Fruit fly (Drosophila melanogaster) whole organism, embryonic: Measurements from ENCODE around the gene CG11975.

ENCODE experiments used
- Atf6 ChIP-seq: fragments of 200-800 bp; sonication (Bioruptor generic); IDR thresholded peaks from 2 replicates; pipeline ENCODE4 v1.3.6; 2022; ENCODE audit warnings: missing biosample characterization, missing genetic modification characterization
- B-H1 ChIP-seq: fragments of 200-800 bp; sonication (Bioruptor generic); IDR thresholded peaks from 3 replicates; pipeline ENCODE4 v1.3.6; 2022; ENCODE audit warnings: missing biosample characterization, missing genetic modification characterization
- CG10267 ChIP-seq: fragments of 200-800 bp; sonication (Bioruptor generic); optimal IDR thresholded peaks from 2 replicates; lab custom pipeline; 2018; ENCODE audit warnings: missing biosample characterization, mild to moderate bottlenecking, missing genetic modification characterization, moderate library complexity
- CG12155 ChIP-seq: fragments of 200-800 bp; sonication (Bioruptor generic); optimal IDR thresholded peaks from 3 replicates; lab custom pipeline; 2016; ENCODE audit warnings: missing biosample characterization, missing genetic modification characterization
- CG12236 ChIP-seq: fragments of 200-800 bp; sonication (Bioruptor generic); optimal IDR thresholded peaks from 2 replicates; lab custom pipeline; 2016; ENCODE audit warnings: missing biosample characterization, missing genetic modification characterization
- CG18764 ChIP-seq: fragments of 200-800 bp; sonication (Bioruptor generic); optimal IDR thresholded peaks from 3 replicates; lab custom pipeline; 2016; ENCODE audit warnings: missing biosample characterization, missing genetic modification characterization
- CG2875 ChIP-seq: fragments of 200-800 bp; sonication (Bioruptor generic); optimal IDR thresholded peaks from 2 replicates; lab custom pipeline; 2017; ENCODE audit warnings: missing biosample characterization, mild to moderate bottlenecking, missing genetic modification characterization, missing genetic modification reagents
- CG31441 ChIP-seq: fragments of 200-800 bp; sonication (Bioruptor generic); IDR thresholded peaks from 2 replicates; pipeline ENCODE4 v1.3.6; 2022; ENCODE audit warnings: missing biosample characterization, missing genetic modification characterization
- CG32532 ChIP-seq: fragments of 200-800 bp; sonication (Bioruptor generic); IDR thresholded peaks from 2 replicates; pipeline ENCODE4 v1.3.6; 2022; ENCODE audit warnings: missing biosample characterization, missing genetic modification characterization
- CG3995 ChIP-seq: fragments of 200-800 bp; sonication (Bioruptor generic); optimal IDR thresholded peaks from 3 replicates; lab custom pipeline; 2016; ENCODE audit warnings: missing biosample characterization, missing genetic modification characterization
- CG4730 ChIP-seq: fragments of 200-800 bp; sonication (Bioruptor generic); IDR thresholded peaks from 2 replicates; pipeline ENCODE4 v1.3.6; 2022; ENCODE audit warnings: missing biosample characterization, missing genetic modification characterization
- CG6272 ChIP-seq: fragments of 200-800 bp; sonication (Bioruptor generic); IDR thresholded peaks from 2 replicates; pipeline ENCODE4 v1.3.6; 2022; ENCODE audit warnings: missing biosample characterization, missing genetic modification characterization
- CG6813 ChIP-seq: fragments of 200-800 bp; sonication (Bioruptor generic); optimal IDR thresholded peaks from 2 replicates; lab custom pipeline; 2017; ENCODE audit warnings: missing biosample characterization, missing genetic modification characterization, mild to moderate bottlenecking, moderate library complexity, missing genetic modification reagents
- CG7556 ChIP-seq: fragments of 200-800 bp; sonication (Bioruptor generic); optimal IDR thresholded peaks from 2 replicates; lab custom pipeline; 2017; ENCODE audit warnings: missing biosample characterization, mild to moderate bottlenecking, missing genetic modification characterization
- CG9797 ChIP-seq: fragments of 200-800 bp; sonication (Bioruptor generic); optimal IDR thresholded peaks from 3 replicates; lab custom pipeline; 2018; ENCODE audit warnings: missing biosample characterization, mild to moderate bottlenecking, missing genetic modification characterization
- CHES-1-like ChIP-seq: fragments of 200-800 bp; sonication (Bioruptor generic); optimal IDR thresholded peaks from 2 replicates; lab custom pipeline; 2016; ENCODE audit warnings: missing biosample characterization, missing genetic modification characterization
- CkIIα-i1 ChIP-seq: fragments of 200-800 bp; sonication (Bioruptor generic); IDR thresholded peaks from 2 replicates; pipeline ENCODE4 v1.3.6; 2022; ENCODE audit warnings: missing biosample characterization, missing genetic modification characterization
- Fer2 ChIP-seq: fragments of 200-800 bp; sonication (Bioruptor generic); optimal IDR thresholded peaks from 2 replicates; lab custom pipeline; 2018; ENCODE audit warnings: missing biosample characterization, mild to moderate bottlenecking, missing genetic modification characterization, moderate library complexity
- Hey ChIP-seq: fragments of 200-800 bp; sonication (Bioruptor generic); optimal IDR thresholded peaks from 3 replicates; lab custom pipeline; 2018; ENCODE audit warnings: missing biosample characterization, mild to moderate bottlenecking, missing genetic modification characterization
- Lim3 ChIP-seq: fragments of 200-800 bp; sonication (Bioruptor generic); IDR thresholded peaks from 2 replicates; pipeline ENCODE4 v1.3.6; 2022; ENCODE audit warnings: missing biosample characterization, missing genetic modification characterization
- NFAT ChIP-seq: fragments of 200-800 bp; sonication (Bioruptor generic); IDR thresholded peaks from 2 replicates; pipeline ENCODE4 v1.3.6; 2022; ENCODE audit warnings: missing biosample characterization, missing genetic modification characterization
- Sox100B ChIP-seq: fragments of 200-800 bp; sonication (Bioruptor generic); optimal IDR thresholded peaks from 3 replicates; lab custom pipeline; 2018; ENCODE audit warnings: missing biosample characterization, mild to moderate bottlenecking, missing genetic modification characterization
- Vsx1 ChIP-seq: fragments of 200-800 bp; sonication (Bioruptor generic); optimal IDR thresholded peaks from 2 replicates; lab custom pipeline; 2017; ENCODE audit warnings: missing biosample characterization, mild to moderate bottlenecking, missing genetic modification characterization, missing genetic modification reagents
- bcd ChIP-seq: fragments of 200-800 bp; sonication (Bioruptor generic); optimal IDR thresholded peaks from 2 replicates; lab custom pipeline; 2017; ENCODE audit warnings: missing biosample characterization, mild to moderate bottlenecking, missing genetic modification characterization
- chinmo ChIP-seq: fragments of 200-800 bp; sonication (Bioruptor generic); IDR thresholded peaks from 4 replicates; pipeline ENCODE4 v1.3.6; 2022; ENCODE audit warnings: missing biosample characterization, missing genetic modification characterization; ENCODE audit not compliant: partially characterized antibody
- ci ChIP-seq: fragments of 200-800 bp; sonication (Bioruptor generic); IDR thresholded peaks from 3 replicates; pipeline ENCODE4 v1.3.6; 2022; ENCODE audit warnings: missing biosample characterization, missing genetic modification characterization
- corto ChIP-seq: fragments of 200-800 bp; sonication (Bioruptor generic); optimal IDR thresholded peaks from 2 replicates; lab custom pipeline; 2016; ENCODE audit warnings: missing biosample characterization, mild to moderate bottlenecking, missing genetic modification characterization, moderate library complexity
- danr ChIP-seq: fragments of 200-800 bp; sonication (Bioruptor generic); IDR thresholded peaks from 2 replicates; pipeline ENCODE4 v1.3.6; 2022; ENCODE audit warnings: missing biosample characterization, missing genetic modification characterization
- ems ChIP-seq: fragments of 200-800 bp; sonication (Bioruptor generic); optimal IDR thresholded peaks from 3 replicates; lab custom pipeline; 2016; ENCODE audit warnings: missing biosample characterization, missing genetic modification characterization
- eve ChIP-seq, 2 experiments: fragments of >200 bp; optimal IDR thresholded peaks; 2 replicates each; lab custom pipeline; 2017; ENCODE audit warnings: missing biosample characterization in 2 of 2, missing genetic modification characterization in 2 of 2
- exex ChIP-seq: fragments of 200-800 bp; sonication (Bioruptor generic); optimal IDR thresholded peaks from 4 replicates; lab custom pipeline; 2018; ENCODE audit warnings: missing biosample characterization, mild to moderate bottlenecking, missing genetic modification characterization, moderate library complexity
- grau ChIP-seq: fragments of 200-800 bp; optimal IDR thresholded peaks from 3 replicates; lab custom pipeline; 2019; ENCODE audit warnings: missing biosample characterization, mild to moderate bottlenecking, missing genetic modification characterization, moderate library complexity
- grn ChIP-seq: fragments of 200-800 bp; sonication (Bioruptor generic); optimal IDR thresholded peaks from 3 replicates; lab custom pipeline; 2017; ENCODE audit warnings: missing biosample characterization, missing genetic modification characterization
- hb ChIP-seq: fragments of 200-800 bp; sonication (Bioruptor generic); IDR thresholded peaks from 3 replicates; pipeline ENCODE4 v1.3.6; 2022; ENCODE audit warnings: missing biosample characterization, missing genetic modification characterization; ENCODE audit not compliant: partially characterized antibody
- kay ChIP-seq: fragments of 200-800 bp; sonication (Bioruptor generic); optimal IDR thresholded peaks from 2 replicates; lab custom pipeline; 2016; ENCODE audit warnings: missing biosample characterization, missing genetic modification characterization
- ken ChIP-seq: fragments of 200-800 bp; sonication (Bioruptor generic); IDR thresholded peaks from 3 replicates; pipeline ENCODE4 v1.3.6; 2022; ENCODE audit warnings: missing biosample characterization, missing genetic modification characterization
- nau ChIP-seq: fragments of 200-800 bp; sonication (Bioruptor generic); optimal IDR thresholded peaks from 3 replicates; lab custom pipeline; 2017; ENCODE audit warnings: missing biosample characterization, mild to moderate bottlenecking, missing genetic modification characterization, missing genetic modification reagents
- nmo ChIP-seq: fragments of 200-800 bp; sonication (Bioruptor generic); optimal IDR thresholded peaks from 2 replicates; lab custom pipeline; 2018; ENCODE audit warnings: missing biosample characterization, mild to moderate bottlenecking, missing genetic modification characterization, moderate library complexity
- onecut ChIP-seq: fragments of 200-800 bp; sonication (Bioruptor generic); IDR thresholded peaks from 2 replicates; pipeline ENCODE4 v1.3.6; 2022; ENCODE audit warnings: missing biosample characterization, missing genetic modification characterization
- prd ChIP-seq, 3 experiments: fragments of >200 bp in 2 of 3; fragments of 200-800 bp in 1 of 3; sonication (Bioruptor generic) in 1 of 3; optimal IDR thresholded peaks in 2 of 3; IDR thresholded peaks in 1 of 3; 2 replicates in 2 of 3; 3 replicates in 1 of 3; pipeline versions ENCODE4 v1.3.6 to Lab custom; 2017 to 2022; ENCODE audit warnings: missing biosample characterization in 1 of 3, missing genetic modification characterization in 1 of 3
- pros ChIP-seq: fragments of 200-800 bp; sonication (Bioruptor generic); optimal IDR thresholded peaks from 3 replicates; lab custom pipeline; 2019; ENCODE audit warnings: missing biosample characterization, mild to moderate bottlenecking, missing genetic modification characterization, moderate library complexity
- pzg ChIP-seq: fragments of 200-800 bp; sonication (Bioruptor generic); optimal IDR thresholded peaks from 3 replicates; lab custom pipeline; 2018; ENCODE audit warnings: missing biosample characterization, mild to moderate bottlenecking, missing genetic modification characterization, moderate library complexity
- sc ChIP-seq, 3 experiments: fragments of >200 bp in 2 of 3; fragments of 200-800 bp in 1 of 3; sonication (Bioruptor generic) in 1 of 3; optimal IDR thresholded peaks; 2 replicates in 2 of 3; 3 replicates in 1 of 3; lab custom pipeline; 2017; ENCODE audit warnings: mild to moderate bottlenecking in 1 of 3, missing biosample characterization in 1 of 3, missing genetic modification characterization in 1 of 3, missing genetic modification reagents in 1 of 3
- schlank ChIP-seq: fragments of 200-800 bp; sonication (Bioruptor generic); optimal IDR thresholded peaks from 2 replicates; lab custom pipeline; 2018; ENCODE audit warnings: missing biosample characterization, mild to moderate bottlenecking, missing genetic modification characterization
- sd ChIP-seq: fragments of 200-800 bp; sonication (Bioruptor generic); optimal IDR thresholded peaks from 3 replicates; lab custom pipeline; 2018; ENCODE audit warnings: missing biosample characterization, mild to moderate bottlenecking, missing genetic modification characterization, moderate library complexity
- shn ChIP-seq: fragments of 200-800 bp; sonication (Bioruptor generic); optimal IDR thresholded peaks from 3 replicates; lab custom pipeline; 2016; ENCODE audit warnings: missing biosample characterization, missing genetic modification characterization
- sug ChIP-seq: fragments of 200-800 bp; optimal IDR thresholded peaks from 2 replicates; lab custom pipeline; 2019; ENCODE audit warnings: missing biosample characterization, mild to moderate bottlenecking, missing genetic modification characterization, moderate library complexity
- tio ChIP-seq: fragments of 200-800 bp; sonication (Bioruptor generic); optimal IDR thresholded peaks from 2 replicates; lab custom pipeline; 2017; ENCODE audit warnings: missing biosample characterization, missing genetic modification characterization, inconsistent platforms
- vvl ChIP-seq: fragments of 200-800 bp; sonication (Bioruptor generic); IDR thresholded peaks from 2 replicates; pipeline ENCODE4 v1.3.6; 2022; ENCODE audit warnings: missing biosample characterization, missing genetic modification characterization
- wdn ChIP-seq: fragments of 200-800 bp; sonication (Bioruptor generic); IDR thresholded peaks from 2 replicates; pipeline ENCODE4 v1.3.6; 2022; ENCODE audit warnings: missing biosample characterization, missing genetic modification characterization
- yki ChIP-seq: fragments of >200 bp; optimal IDR thresholded peaks from 3 replicates; lab custom pipeline; 2018

The CG11975 gene

dm6 chr3R:9027082-9027481 is 34.0 kb downstream of the CG11975 start (continued):
- TF ChIP-seq sc (optimal IDR thresholded peaks at IDR 0.05; lab: Kevin White, UChicago) (no peak), sc (GFP tag; optimal IDR thresholded peaks at IDR 0.05; lab: Kevin White, UChicago) (no peak), Fer2 (tag; lab: Kevin White, UChicago) (no peak), Lim3 (GFP tag; lab: Robert Waterston, UW) (no peak), wdn (GFP tag; lab: Robert Waterston, UW) (no peak), pros (GFP tag; lab: Kevin White, UChicago) (peak; percentile 62), onecut (GFP tag; lab: Robert Waterston, UW) (no peak), hb (no peak), CG12236 (GFP tag; lab: Kevin White, UChicago) (no peak), CkIIα-i1 (GFP tag; lab: Robert Waterston, UW) (no peak), Atf6 (GFP tag; lab: Robert Waterston, UW) (no peak), CG2875 (GFP tag; lab: Kevin White, UChicago) (no peak), grn (GFP tag; lab: Kevin White, UChicago) (no peak), pzg (GFP tag; lab: Kevin White, UChicago) (no peak), corto (GFP tag; lab: Kevin White, UChicago) (no peak), sug (no peak), vvl (GFP tag; lab: Robert Waterston, UW) (peak; percentile 62; the same call in 1 of the 2 replicates), Vsx1 (GFP tag; lab: Kevin White, UChicago) (no peak), ci (GFP tag; lab: Robert Waterston, UW) (no peak), tio (GFP tag; lab: Kevin White, UChicago) (no peak), CG10267 (tag; lab: Kevin White, UChicago) (no peak), ken (GFP tag; lab: Robert Waterston, UW) (no peak), CG4730 (GFP tag; lab: Robert Waterston, UW) (no peak), CG31441 (GFP tag; lab: Robert Waterston, UW) (no peak), CG12155 (GFP tag; lab: Kevin White, UChicago) (no peak), nau (GFP tag; lab: Kevin White, UChicago) (no peak), CG18764 (no peak), CG3995 (GFP tag; lab: Kevin White, UChicago) (no peak), danr (GFP tag; lab: Robert Waterston, UW) (no peak), CG6813 (GFP tag; lab: Kevin White, UChicago) (no peak), shn (GFP tag; lab: Kevin White, UChicago) (no peak), prd (optimal IDR thresholded peaks at IDR 0.05; lab: Kevin White, UChicago) (no peak), prd (GFP tag; IDR thresholded peaks at IDR 0.05; lab: Robert Waterston, UW) (peak; percentile 10; the same call in 1 of the 3 replicates), grau (no peak), Sox100B (no peak), CG9797 (GFP tag; lab: Kevin White, UChicago) (no peak), schlank (tag; lab: Kevin White, UChicago) (no peak), CG6272 (GFP tag; lab: Robert Waterston, UW) (no peak), ems (GFP tag; lab: Kevin White, UChicago) (no peak), CG32532 (no peak), exex (no peak), CG7556 (GFP tag; lab: Kevin White, UChicago) (no peak), nmo (GFP tag; lab: Kevin White, UChicago) (no peak), CHES-1-like (GFP tag; lab: Kevin White, UChicago) (no peak), yki (no peak), eve (GFP tag; optimal IDR thresholded peaks at IDR 0.05; lab: Kevin White, UChicago) (no peak), sd (peak; percentile 32), chinmo (GFP tag; lab: Robert Waterston, UW) (0 out of 4 replicates have a peak, but pooled peaks have one; percentile 29), Hey (tag; lab: Kevin White, UChicago) (peak; percentile 98), NFAT (no peak), B-H1 (GFP tag; lab: Robert Waterston, UW) (no peak), kay (GFP tag; lab: Kevin White, UChicago) (no peak), bcd (no peak)
